Worm (Caenorhabditis elegans) whole organism, L2 larva: ENCODE measurements around the gene unc-50.

Experiments
- C34F6.9 ChIP-seq: fragments of 150-350 bp; optimal IDR thresholded peaks from 2 replicates; lab custom pipeline; 2014; ENCODE audit warnings: missing biosample characterization, missing genetic modification characterization
- F13H6.1 ChIP-seq: sonication (generic microtip); optimal IDR thresholded peaks from 2 replicates; lab custom pipeline; 2016; ENCODE audit warnings: missing genetic modification characterization, missing compliant biosample characterization
- R02D3.7 ChIP-seq: fragments of 150-350 bp; optimal IDR thresholded peaks from 2 replicates; lab custom pipeline; 2014; ENCODE audit warnings: missing biosample characterization, missing genetic modification characterization
- alr-1 ChIP-seq: fragments of 150-350 bp; optimal IDR thresholded peaks from 2 replicates; lab custom pipeline; 2014; ENCODE audit warnings: missing biosample characterization, missing genetic modification characterization
- aly-2 ChIP-seq: fragments of 150-350 bp; optimal IDR thresholded peaks from 2 replicates; lab custom pipeline; 2014; ENCODE audit warnings: missing biosample characterization, missing genetic modification characterization
- blmp-1 ChIP-seq: sonication (generic microtip); optimal IDR thresholded peaks from 2 replicates; lab custom pipeline; 2017; ENCODE audit warnings: missing genetic modification characterization, mild to moderate bottlenecking, missing compliant biosample characterization, antibody characterized with exemption, moderate library complexity; ENCODE audit not compliant: insufficient read depth
- ceh-16 ChIP-seq: fragments of 150-350 bp; optimal IDR thresholded peaks from 2 replicates; lab custom pipeline; 2014; ENCODE audit warnings: missing biosample characterization, missing genetic modification characterization
- ceh-82 ChIP-seq: fragments of 150-350 bp; optimal IDR thresholded peaks from 2 replicates; lab custom pipeline; 2014; ENCODE audit warnings: missing biosample characterization, missing genetic modification characterization
- crh-2 ChIP-seq: sonication (generic microtip); optimal IDR thresholded peaks from 2 replicates; lab custom pipeline; 2017; ENCODE audit warnings: missing biosample characterization, missing genetic modification characterization
- egl-27 ChIP-seq: sonication (generic microtip); optimal IDR thresholded peaks from 3 replicates; lab custom pipeline; 2017; ENCODE audit warnings: missing biosample characterization, missing genetic modification reagents, missing genetic modification characterization
- elt-1 ChIP-seq: fragments of 150-350 bp; optimal IDR thresholded peaks from 2 replicates; lab custom pipeline; 2014; ENCODE audit warnings: missing biosample characterization, missing genetic modification characterization
- elt-3 ChIP-seq: sonication (generic microtip); optimal IDR thresholded peaks from 2 replicates; lab custom pipeline; 2017; ENCODE audit warnings: missing biosample characterization, missing genetic modification characterization
- fos-1 ChIP-seq: fragments of 150-350 bp; optimal IDR thresholded peaks from 2 replicates; lab custom pipeline; 2014; ENCODE audit warnings: missing biosample characterization, missing genetic modification characterization
- gmeb-1 ChIP-seq: fragments of 150-350 bp; optimal IDR thresholded peaks from 2 replicates; lab custom pipeline; 2014; ENCODE audit warnings: missing biosample characterization, missing genetic modification characterization
- lin-11 ChIP-seq: fragments of 150-350 bp; sonication (generic microtip); optimal IDR thresholded peaks from 2 replicates; lab custom pipeline; 2014; ENCODE audit warnings: missing biosample characterization, missing genetic modification characterization, inconsistent platforms, mixed read lengths
- lin-13 ChIP-seq: fragments of 150-350 bp; optimal IDR thresholded peaks from 2 replicates; lab custom pipeline; 2014; ENCODE audit warnings: missing biosample characterization, missing genetic modification reagents, missing genetic modification characterization
- lsy-2 ChIP-seq, 2 experiments: fragments of 150-350 bp in 1 of 2; sonication (generic microtip) in 1 of 2; optimal IDR thresholded peaks; 2 replicates each; lab custom pipeline; 2014 to 2017; ENCODE audit warnings: missing biosample characterization in 2 of 2, missing genetic modification characterization in 2 of 2
- mab-5 ChIP-seq: fragments of 150-350 bp; optimal IDR thresholded peaks from 2 replicates; lab custom pipeline; 2014; ENCODE audit warnings: missing biosample characterization, missing genetic modification characterization
- mbf-1 ChIP-seq: sonication (generic microtip); optimal IDR thresholded peaks from 2 replicates; lab custom pipeline; 2017; ENCODE audit warnings: missing biosample characterization, missing genetic modification characterization
- mdl-1 ChIP-seq, 2 experiments: fragments of 150-350 bp in 1 of 2; sonication (generic microtip) in 1 of 2; optimal IDR thresholded peaks; 2 replicates each; lab custom pipeline; 2017; ENCODE audit warnings: missing biosample characterization in 2 of 2, missing genetic modification characterization in 2 of 2
- nhr-12 ChIP-seq: fragments of 150-350 bp; optimal IDR thresholded peaks from 2 replicates; lab custom pipeline; 2014; ENCODE audit warnings: missing biosample characterization, missing genetic modification characterization
- nhr-129 ChIP-seq: fragments of 150-350 bp; optimal IDR thresholded peaks from 2 replicates; lab custom pipeline; 2014; ENCODE audit warnings: missing biosample characterization, missing genetic modification characterization
- nhr-21 ChIP-seq: fragments of 150-350 bp; optimal IDR thresholded peaks from 2 replicates; lab custom pipeline; 2014; ENCODE audit warnings: missing biosample characterization, missing genetic modification characterization
- nhr-237 ChIP-seq: fragments of 150-350 bp; optimal IDR thresholded peaks from 2 replicates; lab custom pipeline; 2014; ENCODE audit warnings: missing biosample characterization, missing genetic modification characterization
- nhr-25 ChIP-seq: fragments of 150-350 bp; sonication (generic microtip); optimal IDR thresholded peaks from 3 replicates; lab custom pipeline; 2014; ENCODE audit warnings: missing biosample characterization, missing genetic modification characterization
- nhr-6 ChIP-seq: fragments of 150-350 bp; optimal IDR thresholded peaks from 2 replicates; lab custom pipeline; 2014; ENCODE audit warnings: missing biosample characterization, missing genetic modification characterization
- nhr-77 ChIP-seq: fragments of 150-350 bp; optimal IDR thresholded peaks from 2 replicates; lab custom pipeline; 2014; ENCODE audit warnings: missing biosample characterization, missing genetic modification characterization
- peb-1 ChIP-seq: fragments of 150-350 bp; optimal IDR thresholded peaks from 2 replicates; lab custom pipeline; 2014; ENCODE audit warnings: missing biosample characterization, missing genetic modification characterization
- sem-4 ChIP-seq: fragments of 150-350 bp; optimal IDR thresholded peaks from 2 replicates; lab custom pipeline; 2014; ENCODE audit warnings: missing biosample characterization, missing genetic modification reagents, missing genetic modification characterization
- snpc-4 ChIP-seq: fragments of 150-350 bp; optimal IDR thresholded peaks from 2 replicates; lab custom pipeline; 2014; ENCODE audit warnings: missing biosample characterization, missing genetic modification characterization
- unc-39 ChIP-seq: fragments of 150-350 bp; optimal IDR thresholded peaks from 2 replicates; lab custom pipeline; 2014; ENCODE audit warnings: missing biosample characterization, missing genetic modification characterization
- unc-55 ChIP-seq: fragments of 150-350 bp; sonication (generic microtip); optimal IDR thresholded peaks from 3 replicates; lab custom pipeline; 2014; ENCODE audit warnings: missing biosample characterization, missing genetic modification reagents, missing genetic modification characterization
- zag-1 ChIP-seq: fragments of 150-350 bp; optimal IDR thresholded peaks from 2 replicates; lab custom pipeline; 2014; ENCODE audit warnings: missing biosample characterization, missing genetic modification characterization
- ztf-4 ChIP-seq: fragments of 150-350 bp; optimal IDR thresholded peaks from 2 replicates; lab custom pipeline; 2014; ENCODE audit warnings: missing biosample characterization, missing genetic modification characterization

unc-50 gene

DNA sequence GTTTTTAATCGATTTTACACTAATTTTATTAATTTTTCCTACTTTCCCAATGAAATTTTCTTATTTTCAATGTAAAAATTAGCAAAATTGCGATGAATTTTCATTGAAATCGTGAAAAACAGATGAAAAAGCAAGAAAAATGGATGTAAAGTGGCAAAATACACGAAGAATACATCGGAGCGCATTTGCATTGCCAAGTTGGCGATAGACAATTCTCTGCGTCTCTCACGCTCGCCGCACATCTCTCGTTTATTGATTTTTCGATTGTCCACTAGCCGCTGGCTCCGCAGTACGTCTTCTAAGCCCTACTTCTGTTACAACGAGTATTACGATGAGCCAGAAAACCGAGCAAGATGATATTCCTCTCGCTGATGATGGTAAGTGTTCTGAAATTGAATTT lies 793 bp upstream of the unc-50 start, which contains the start of gene unc-69:
Gene unc-69, plus strand, starts transcription at position 185 of the 400 bp plus-strand sequence.
- TF ChIP-seq mbf-1 (tag; lab: Kevin White, UChicago) (no peak), lin-11 (peak; percentile 17), lin-13 (GFP tag; lab: Kevin White, UChicago) (peak; percentile 60), nhr-129 (tag; lab: Kevin White, UChicago) (peak; percentile 65), mab-5 (peak; percentile 50), fos-1 (tag; lab: Kevin White, UChicago) (peak; percentile 35), unc-39 (no peak), C34F6.9 (tag; lab: Kevin White, UChicago) (peak; percentile 86), unc-55 (GFP tag; lab: Kevin White, UChicago) (peak; percentile 88), peb-1 (tag; lab: Kevin White, UChicago) (no peak), alr-1 (tag; lab: Kevin White, UChicago) (no peak), elt-3 (no peak), nhr-12 (tag; lab: Kevin White, UChicago) (no peak), crh-2 (tag; lab: Kevin White, UChicago) (peak; percentile 96), nhr-21 (tag; lab: Kevin White, UChicago) (peak; percentile 4), lsy-2 (tag; optimal IDR thresholded peaks at IDR 0.05; lab: Kevin White, UChicago) (peak in 1 of 2 experiments; percentile 84), nhr-77 (tag; lab: Kevin White, UChicago) (no peak), gmeb-1 (tag; lab: Kevin White, UChicago) (peak; percentile 16), snpc-4 (tag; lab: Kevin White, UChicago) (no peak), sem-4 (peak; percentile 19), zag-1 (tag; lab: Kevin White, UChicago) (peak; percentile 66), F13H6.1 (tag; lab: Kevin White, UChicago) (peak; percentile 35)

DNA sequence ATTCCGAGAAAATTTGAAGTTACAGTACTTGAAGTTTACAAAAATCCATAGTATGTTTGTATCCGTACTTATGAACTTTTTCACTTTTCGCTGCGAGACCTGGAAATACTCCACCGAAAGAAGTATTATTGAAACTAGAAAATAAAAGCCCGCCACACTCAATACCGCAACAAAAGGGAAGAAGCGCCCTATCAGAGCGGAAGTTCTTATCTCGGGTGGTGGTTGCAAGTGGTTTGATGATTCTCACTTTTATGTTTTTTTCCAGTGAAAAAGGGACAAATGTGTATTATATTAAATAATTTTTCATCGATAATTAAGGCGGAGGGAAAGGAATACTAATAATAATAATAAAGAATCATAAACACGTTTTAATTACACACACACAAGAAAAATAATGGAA lies 3.7 kb downstream of the unc-50 start:
- TF ChIP-seq ceh-82 (tag; lab: Kevin White, UChicago) (no peak), egl-27 (tag; lab: Kevin White, UChicago) (no peak), aly-2 (no peak), nhr-25 (tag; lab: Kevin White, UChicago) (no peak), blmp-1 (tag; lab: Kevin White, UChicago) (no peak), fos-1 (tag; lab: Kevin White, UChicago) (peak; percentile 75)

DNA sequence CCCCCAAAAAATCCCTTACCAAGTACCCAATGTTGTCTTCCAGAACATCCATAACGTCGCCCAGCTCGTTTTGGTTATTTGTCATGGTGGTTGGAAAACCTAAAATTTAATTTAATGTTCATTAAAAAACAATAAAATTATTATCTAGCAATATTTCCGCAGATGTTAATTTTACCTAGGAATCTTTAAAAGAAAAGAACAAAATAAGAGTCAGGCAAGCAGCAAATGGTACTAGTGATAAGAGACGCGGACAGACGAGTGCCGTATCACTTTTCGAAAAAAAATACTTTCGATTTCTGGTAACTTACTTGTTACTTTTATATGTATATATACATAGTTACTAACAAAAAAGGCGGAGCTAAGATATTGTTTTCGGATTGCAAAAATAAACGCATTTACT lies 6.9 kb downstream of the unc-50 start, which contains the start of gene T07A5.7:
Gene T07A5.7, minus strand, starts transcription at position 101 of the 400 bp plus-strand sequence.
- TF ChIP-seq snpc-4 (tag; lab: Kevin White, UChicago) (no peak), fos-1 (tag; lab: Kevin White, UChicago) (no peak), crh-2 (tag; lab: Kevin White, UChicago) (no peak), nhr-6 (tag; lab: Kevin White, UChicago) (no peak), sem-4 (no peak), mab-5 (no peak), R02D3.7 (no peak), nhr-129 (tag; lab: Kevin White, UChicago) (no peak), mdl-1 (tag; optimal IDR thresholded peaks at IDR 0.05; lab: Kevin White, UChicago) (no peak), blmp-1 (tag; lab: Kevin White, UChicago) (no peak), aly-2 (no peak), nhr-237 (tag; lab: Kevin White, UChicago) (no peak), ztf-4 (tag; lab: Kevin White, UChicago) (no peak), elt-1 (tag; lab: Kevin White, UChicago) (no peak), unc-39 (no peak)

DNA sequence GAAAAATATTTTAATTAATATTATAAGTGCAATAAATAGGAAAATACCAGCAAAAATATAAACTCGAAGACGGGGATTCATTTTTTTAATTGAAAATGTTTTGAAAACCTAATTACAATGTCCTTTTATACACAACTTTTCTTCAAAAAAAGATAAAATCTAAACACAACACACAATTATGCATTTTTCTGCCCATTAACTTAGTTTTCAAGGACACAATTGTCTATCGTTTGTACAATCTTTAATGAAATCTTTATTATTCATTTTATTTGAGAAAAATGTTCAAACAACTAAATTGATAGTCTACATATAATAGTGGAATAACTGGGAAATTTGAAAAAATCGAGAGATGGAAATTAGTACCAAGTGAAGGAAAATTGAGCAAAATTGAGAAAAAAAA lies 11.9 kb downstream of the unc-50 start, which contains the start of gene T07A5.1:
Gene T07A5.1, minus strand, starts transcription at position 149 of the 400 bp plus-strand sequence.
- TF ChIP-seq ceh-16 (tag; lab: Kevin White, UChicago): peak; percentile 90
- no peak for TF ChIP-seq mbf-1 (tag; lab: Kevin White, UChicago)

DNA sequence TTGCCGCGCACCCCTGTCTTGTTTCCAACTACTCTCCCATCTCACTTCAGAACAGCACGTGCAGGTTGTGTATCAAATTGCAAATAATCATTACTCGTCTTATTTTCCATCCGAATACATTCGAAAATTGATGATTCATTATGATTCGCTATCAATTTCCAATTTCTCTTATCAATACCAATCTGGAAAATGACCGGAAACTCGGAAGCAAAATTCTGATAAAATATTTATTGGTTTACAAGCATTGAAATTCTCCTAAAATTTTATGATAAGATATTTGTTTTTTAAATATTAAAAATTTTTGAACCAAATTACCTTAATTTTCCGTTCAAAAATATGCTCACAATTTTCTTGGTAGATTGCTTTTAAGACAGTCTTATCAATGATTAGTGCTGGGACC lies 12.7 kb downstream of the unc-50 start:
- TF ChIP-seq fos-1 (tag; lab: Kevin White, UChicago) (peak; percentile 94), nhr-129 (tag; lab: Kevin White, UChicago) (no peak), egl-27 (tag; lab: Kevin White, UChicago) (no peak)
